Worm (Caenorhabditis elegans) whole organism, L4 larva: ENCODE measurements around the gene cyn-1.

ENCODE experiments used
- F26F4.8 ChIP-seq: fragments of 200-800 bp; sonication (Bioruptor generic); conservative IDR thresholded peaks from 2 replicates; pipeline ENCODE4 v1.3.6; 2022; ENCODE audit warnings: missing genetic modification characterization, missing compliant biosample characterization
- F37D6.2 ChIP-seq: sonication (generic microtip); optimal IDR thresholded peaks from 2 replicates; lab custom pipeline; 2016; ENCODE audit warnings: mild to moderate bottlenecking, missing genetic modification characterization, missing compliant biosample characterization
- Y75B8A.6 ChIP-seq: fragments of 200-800 bp; sonication (Bioruptor generic); IDR thresholded peaks from 2 replicates; pipeline ENCODE4 v1.3.6; 2022; ENCODE audit warnings: missing genetic modification reagents, missing genetic modification characterization, missing compliant biosample characterization
- ZK337.2 ChIP-seq: fragments of 200-800 bp; sonication (Bioruptor generic); IDR thresholded peaks from 2 replicates; pipeline ENCODE4 v1.3.6; 2022; ENCODE audit warnings: missing genetic modification reagents, missing genetic modification characterization, missing compliant biosample characterization
- aha-1 ChIP-seq: fragments of 150-350 bp; peaks from one replicate; lab custom pipeline; 2014; ENCODE audit warnings: missing biosample characterization, missing genetic modification characterization
- aly-2 ChIP-seq: sonication (generic microtip); optimal IDR thresholded peaks from 2 replicates; lab custom pipeline; 2018; ENCODE audit warnings: missing biosample characterization, missing genetic modification characterization
- ama-1 ChIP-seq: fragments of 150-350 bp; optimal IDR thresholded peaks from 2 replicates; lab custom pipeline; 2014; ENCODE audit warnings: inconsistent platforms, mixed read lengths
- arid-1 ChIP-seq: fragments of 200-800 bp; sonication (Bioruptor generic); conservative IDR thresholded peaks from 2 replicates; pipeline ENCODE4 v1.3.6; 2022; ENCODE audit warnings: missing genetic modification reagents, missing genetic modification characterization, missing compliant biosample characterization
- ceh-32 ChIP-seq: sonication (generic microtip); optimal IDR thresholded peaks from 2 replicates; lab custom pipeline; 2016; ENCODE audit warnings: mild to moderate bottlenecking, missing genetic modification characterization, missing compliant biosample characterization; ENCODE audit not compliant: poor library complexity
- ces-1 ChIP-seq: fragments of 150-350 bp; sonication (generic microtip); optimal IDR thresholded peaks from 4 replicates; lab custom pipeline; 2014; ENCODE audit warnings: missing biosample characterization, missing genetic modification reagents, missing genetic modification characterization
- daf-16 ChIP-seq, 3 experiments: sonication (generic microtip); optimal IDR thresholded peaks; 2 replicates each; lab custom pipeline; 2016 to 2017; ENCODE audit warnings: missing genetic modification characterization in 3 of 3, missing genetic modification reagents in 3 of 3, mild to moderate bottlenecking in 2 of 3, missing compliant biosample characterization in 2 of 3, missing biosample characterization in 1 of 3, moderate library complexity in 1 of 3
- daf-19 ChIP-seq: fragments of 200-800 bp; sonication (Bioruptor generic); conservative IDR thresholded peaks from 2 replicates; pipeline ENCODE4 v1.3.6; 2022; ENCODE audit warnings: missing genetic modification characterization, missing compliant biosample characterization
- daf-8 ChIP-seq: fragments of 200-800 bp; sonication (Bioruptor generic); IDR thresholded peaks from 2 replicates; pipeline ENCODE4 v1.3.6; 2022; ENCODE audit warnings: missing genetic modification characterization, missing compliant biosample characterization
- dpl-1 ChIP-seq: fragments of 150-350 bp; optimal IDR thresholded peaks from 2 replicates; lab custom pipeline; 2014; ENCODE audit warnings: missing biosample characterization, missing genetic modification reagents, missing genetic modification characterization
- egl-43 ChIP-seq: fragments of 200-800 bp; sonication (Bioruptor generic); IDR thresholded peaks from 2 replicates; pipeline ENCODE4 v1.3.6; 2022; ENCODE audit warnings: missing genetic modification reagents, missing genetic modification characterization, missing compliant biosample characterization
- hlh-11 ChIP-seq: fragments of 200-800 bp; sonication (Bioruptor generic); optimal IDR thresholded peaks from 2 replicates; lab custom pipeline; 2018; ENCODE audit warnings: mild to moderate bottlenecking, missing genetic modification characterization, missing compliant biosample characterization
- hlh-30 ChIP-seq: sonication (generic microtip); optimal IDR thresholded peaks from 2 replicates; lab custom pipeline; 2017; ENCODE audit warnings: antibody characterized with exemption, mild to moderate bottlenecking, missing genetic modification characterization, missing compliant biosample characterization; ENCODE audit not compliant: insufficient read depth
- jun-1 ChIP-seq: fragments of 150-350 bp; optimal IDR thresholded peaks from 2 replicates; lab custom pipeline; 2014; ENCODE audit warnings: missing biosample characterization, missing genetic modification reagents, missing genetic modification characterization
- lim-7 ChIP-seq: fragments of 200-800 bp; sonication (Bioruptor generic); IDR thresholded peaks from 2 replicates; pipeline ENCODE4 v1.3.6; 2022; ENCODE audit warnings: missing genetic modification characterization, missing compliant biosample characterization
- lin-13 ChIP-seq: fragments of 150-350 bp; optimal IDR thresholded peaks from 2 replicates; lab custom pipeline; 2014; ENCODE audit warnings: missing biosample characterization, missing genetic modification reagents, missing genetic modification characterization
- lin-15B ChIP-seq: fragments of 150-350 bp; sonication (generic microtip); optimal IDR thresholded peaks from 3 replicates; lab custom pipeline; 2014; ENCODE audit warnings: missing biosample characterization, missing genetic modification characterization
- lin-38 ChIP-seq: fragments of 200-800 bp; sonication (Bioruptor generic); IDR thresholded peaks from 2 replicates; pipeline ENCODE4 v1.3.6; 2022; ENCODE audit warnings: missing genetic modification reagents, missing genetic modification characterization, missing compliant biosample characterization
- mdl-1 ChIP-seq, 2 experiments: fragments of 150-350 bp in 1 of 2; sonication (generic microtip) in 1 of 2; optimal IDR thresholded peaks; 2 replicates each; lab custom pipeline; 2014 to 2017; ENCODE audit warnings: missing biosample characterization in 2 of 2, missing genetic modification characterization in 2 of 2
- mes-2 ChIP-seq: sonication (generic microtip); optimal IDR thresholded peaks from 2 replicates; lab custom pipeline; 2016; ENCODE audit warnings: missing genotype, mild to moderate bottlenecking, missing genetic modification characterization, missing compliant biosample characterization; ENCODE audit not compliant: poor library complexity, severe bottlenecking
- nhr-102 ChIP-seq: sonication (generic microtip); optimal IDR thresholded peaks from 2 replicates; lab custom pipeline; 2016; ENCODE audit warnings: mild to moderate bottlenecking, missing genetic modification characterization, moderate library complexity, missing compliant biosample characterization
- nhr-11 ChIP-seq: fragments of 150-350 bp; optimal IDR thresholded peaks from 2 replicates; lab custom pipeline; 2014; ENCODE audit warnings: missing biosample characterization, missing genetic modification characterization
- nhr-111 ChIP-seq: fragments of 200-800 bp; sonication (Bioruptor generic); optimal IDR thresholded peaks from 2 replicates; lab custom pipeline; 2018; ENCODE audit warnings: mild to moderate bottlenecking, missing genetic modification characterization, missing compliant biosample characterization
- nhr-237 ChIP-seq: sonication (generic microtip); optimal IDR thresholded peaks from 2 replicates; lab custom pipeline; 2017; ENCODE audit warnings: missing biosample characterization, missing genetic modification characterization
- nhr-28 ChIP-seq: fragments of 150-350 bp; optimal IDR thresholded peaks from 2 replicates; lab custom pipeline; 2014; ENCODE audit warnings: missing biosample characterization, missing genetic modification characterization
- nhr-41 ChIP-seq: fragments of 200-800 bp; sonication (Bioruptor generic); IDR thresholded peaks from 2 replicates; pipeline ENCODE4 v1.3.6; 2022; ENCODE audit warnings: missing genetic modification reagents, missing genetic modification characterization, missing compliant biosample characterization
- nhr-42 ChIP-seq: fragments of 200-800 bp; sonication (Bioruptor generic); IDR thresholded peaks from 2 replicates; pipeline ENCODE4 v1.3.6; 2022; ENCODE audit warnings: missing genetic modification characterization, missing compliant biosample characterization
- nhr-48 ChIP-seq: sonication (generic microtip); optimal IDR thresholded peaks from 2 replicates; lab custom pipeline; 2016; ENCODE audit warnings: mild to moderate bottlenecking, missing genetic modification characterization, missing compliant biosample characterization
- php-3 ChIP-seq: fragments of 200-800 bp; sonication (Bioruptor generic); IDR thresholded peaks from 2 replicates; pipeline ENCODE4 v1.3.6; 2022; ENCODE audit warnings: missing genetic modification reagents, missing genetic modification characterization, missing compliant biosample characterization
- pqm-1 ChIP-seq: sonication (generic microtip); optimal IDR thresholded peaks from 2 replicates; lab custom pipeline; 2017; ENCODE audit warnings: missing biosample characterization, missing genetic modification characterization
- snpc-1.2 ChIP-seq: fragments of 200-800 bp; sonication (Bioruptor generic); IDR thresholded peaks from 2 replicates; pipeline ENCODE4 v1.3.6; 2022; ENCODE audit warnings: missing genetic modification reagents, missing genetic modification characterization, missing compliant biosample characterization
- snpc-4 ChIP-seq: fragments of 150-350 bp; optimal IDR thresholded peaks from 2 replicates; lab custom pipeline; 2014; ENCODE audit warnings: missing biosample characterization, missing genetic modification characterization
- tra-1 ChIP-seq: fragments of 200-800 bp; sonication (Bioruptor generic); IDR thresholded peaks from 2 replicates; pipeline ENCODE4 v1.3.6; 2022; ENCODE audit warnings: missing genetic modification reagents, missing genetic modification characterization, missing compliant biosample characterization
- unc-62 ChIP-seq, 3 experiments: fragments of 150-350 bp in 1 of 3; sonication (generic microtip); optimal IDR thresholded peaks in 2 of 3; peaks in 1 of 3; 1 replicate in 1 of 3; 2 replicates in 2 of 3; lab custom pipeline; 2014 to 2017; ENCODE audit warnings: missing biosample characterization in 3 of 3, missing genetic modification characterization in 3 of 3, missing genetic modification reagents in 3 of 3, missing genotype in 1 of 3
- zag-1 ChIP-seq: fragments of 150-350 bp; optimal IDR thresholded peaks from 2 replicates; lab custom pipeline; 2014; ENCODE audit warnings: missing biosample characterization, missing genetic modification characterization
- zfp-3 ChIP-seq: fragments of 200-800 bp; sonication (Bioruptor generic); conservative IDR thresholded peaks from 2 replicates; pipeline ENCODE4 v1.3.6; 2022; ENCODE audit warnings: missing genetic modification reagents, missing genetic modification characterization, missing compliant biosample characterization
- ztf-7 ChIP-seq: fragments of 150-350 bp; optimal IDR thresholded peaks from 2 replicates; lab custom pipeline; 2014; ENCODE audit warnings: missing biosample characterization, missing genetic modification characterization

cyn-1 gene

DNA sequence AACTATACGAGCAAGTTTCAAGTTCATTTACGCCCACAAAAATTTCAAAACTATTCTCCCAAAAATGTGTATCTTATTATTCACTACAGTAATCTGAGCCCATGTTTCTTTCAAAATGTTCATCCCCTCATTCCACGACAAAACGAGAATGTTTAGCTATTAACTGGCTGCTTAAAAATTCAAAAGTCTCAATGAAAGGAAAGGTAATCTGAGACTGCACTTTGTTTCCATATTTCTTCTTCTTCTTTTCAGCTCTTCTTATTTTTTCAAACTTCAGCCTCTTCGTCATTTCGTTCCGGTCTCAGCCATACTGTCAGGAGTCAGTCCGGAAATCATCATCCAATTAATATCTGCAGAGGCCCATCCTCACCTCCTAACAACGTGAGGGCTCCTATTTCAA lies 16.9 kb downstream of the cyn-1 start, which contains the start of gene unc-39:
Gene unc-39, plus strand, starts transcription at position 301 of the 400 bp plus-strand sequence.
- TF ChIP-seq hlh-11 (tag; lab: Kevin White, UChicago) (no peak), nhr-237 (tag; lab: Kevin White, UChicago) (no peak), snpc-1.2 (no peak), F26F4.8 (no peak), ztf-7 (tag; lab: Kevin White, UChicago) (no peak), lin-38 (GFP tag; lab: Robert Waterston, UW) (no peak), F37D6.2 (tag; lab: Kevin White, UChicago) (no peak), daf-19 (GFP tag; lab: Robert Waterston, UW) (no peak), nhr-28 (tag; lab: Kevin White, UChicago) (no peak), ces-1 (GFP tag; lab: Kevin White, UChicago) (no peak), daf-16 (GFP tag; optimal IDR thresholded peaks at IDR 0.05; lab: Kevin White, UChicago) (no peak), daf-16 (tag; optimal IDR thresholded peaks at IDR 0.05; lab: Kevin White, UChicago) (no peak), aly-2 (tag; lab: Kevin White, UChicago) (no peak), lim-7 (GFP tag; lab: Robert Waterston, UW) (no peak)
- TF ChIP-seq, all 104 proteins: peak for 0

DNA sequence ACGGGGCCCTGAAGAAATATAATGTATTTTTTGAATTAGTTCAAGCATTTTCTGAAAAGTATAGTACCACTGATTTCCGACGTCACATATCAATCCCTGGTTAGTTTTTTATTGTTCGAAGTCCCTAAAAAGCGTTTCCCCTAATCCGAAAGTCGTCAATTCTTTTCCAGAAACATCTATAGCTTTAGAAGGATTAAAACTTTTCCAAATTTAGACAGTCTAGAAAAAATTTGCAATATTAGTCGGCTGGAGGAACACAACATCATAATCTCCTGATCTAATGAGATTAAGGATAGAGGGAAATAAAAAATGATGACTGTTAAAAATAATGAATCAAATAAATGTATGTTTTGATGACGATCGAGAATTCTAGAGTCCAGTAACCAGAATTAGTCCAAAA lies 22.2 kb downstream of the cyn-1 start:
- TF ChIP-seq unc-62 (GFP tag; optimal IDR thresholded peaks at IDR 0.05 in 1 of 2; lab: Kevin White, UChicago) (peak in 1 of 2 experiments; percentile 77), unc-62 (tag; optimal IDR thresholded peaks at IDR 0.05; lab: Kevin White, UChicago) (no peak), php-3 (GFP tag; lab: Robert Waterston, UW) (no peak), ztf-7 (tag; lab: Kevin White, UChicago) (no peak), lin-38 (GFP tag; lab: Robert Waterston, UW) (no peak), nhr-102 (no peak), zfp-3 (GFP tag; lab: Robert Waterston, UW) (no peak), daf-8 (GFP tag; lab: Robert Waterston, UW) (no peak), zag-1 (no peak)
- TF ChIP-seq, all 104 proteins: peak for 1

DNA sequence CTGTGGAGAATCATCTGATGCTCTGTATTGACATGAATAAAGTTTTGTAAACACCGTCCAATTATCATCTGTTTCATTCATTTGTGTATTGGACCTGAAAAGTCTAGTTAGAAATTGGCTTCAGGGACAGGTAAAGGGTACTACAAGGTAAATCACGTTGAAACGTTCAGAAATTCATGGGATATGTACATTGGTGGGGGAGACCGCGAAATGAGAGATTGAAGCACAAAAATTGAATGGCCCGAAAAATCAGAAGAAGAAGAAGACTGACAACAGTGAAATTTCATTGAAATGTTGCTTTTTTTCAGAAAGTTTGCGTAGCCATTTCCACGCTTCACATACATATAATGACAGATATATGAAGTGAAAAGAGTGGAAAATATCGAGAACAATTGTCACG lies 23.1 kb downstream of the cyn-1 start, which contains the start of gene npr-43:
Gene npr-43, minus strand, starts transcription at position 101 of the 400 bp plus-strand sequence.
- TF ChIP-seq ztf-7 (tag; lab: Kevin White, UChicago) (no peak), aha-1 (tag; lab: Kevin White, UChicago) (peak; percentile 68), mes-2 (no peak)

DNA sequence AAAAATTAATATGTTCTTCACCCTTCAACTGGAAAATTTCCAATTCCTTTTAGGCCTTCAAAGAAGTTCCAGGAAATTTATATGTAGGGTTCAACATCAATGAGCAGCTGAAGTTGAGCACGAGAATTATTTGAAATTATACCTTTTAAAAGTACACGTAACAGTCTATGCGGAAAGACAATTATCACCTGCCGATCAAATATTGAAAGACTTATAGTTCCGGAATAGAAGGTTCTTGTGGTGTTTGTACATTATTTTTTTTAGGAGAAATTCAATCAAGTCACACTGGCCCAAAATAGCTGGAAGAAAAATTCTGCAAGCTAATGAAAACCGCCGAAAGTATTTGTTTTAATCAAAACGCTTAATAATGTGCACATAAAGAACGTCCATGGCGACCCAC lies 24.4 kb downstream of the cyn-1 start:
- TF ChIP-seq nhr-11 (tag; lab: Kevin White, UChicago) (no peak), aha-1 (tag; lab: Kevin White, UChicago) (peak; percentile 37), snpc-4 (tag; lab: Kevin White, UChicago) (no peak), lin-15B (tag; lab: Kevin White, UChicago) (no peak), unc-62 (GFP tag; optimal IDR thresholded peaks at IDR 0.05 in 1 of 2; lab: Kevin White, UChicago) (peak in 1 of 2 experiments; percentile 96), unc-62 (tag; optimal IDR thresholded peaks at IDR 0.05; lab: Kevin White, UChicago) (no peak)

DNA sequence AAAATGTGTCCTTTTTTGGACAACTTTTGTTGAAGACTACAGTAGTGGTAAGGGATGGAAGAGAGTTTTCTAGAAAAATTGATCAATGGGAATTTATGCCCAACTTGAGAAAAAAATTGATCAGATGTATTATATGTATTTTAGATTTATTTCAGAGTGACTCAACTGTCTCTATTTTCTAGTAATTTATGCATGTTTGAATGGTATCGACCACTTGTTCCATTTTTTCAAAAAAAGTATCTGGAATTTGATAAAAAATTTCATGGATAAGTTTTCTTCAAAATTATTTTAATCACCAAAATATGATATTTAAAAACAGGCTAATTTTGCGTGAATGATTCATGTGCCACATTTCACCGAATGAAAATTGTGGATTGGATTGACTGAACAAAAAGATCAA lies 36.0 kb downstream of the cyn-1 start, which contains the start of gene C15H11.10:
Gene C15H11.10, plus strand, starts transcription at position 301 of the 400 bp plus-strand sequence.
- TF ChIP-seq nhr-11 (tag; lab: Kevin White, UChicago): no peak
- no peak for TF ChIP-seq dpl-1
- TF ChIP-seq hlh-30 (tag; lab: Kevin White, UChicago): no peak
- no peak for TF ChIP-seq nhr-41 (GFP tag; lab: Robert Waterston, UW)
- no peak for TF ChIP-seq nhr-111 (GFP tag; lab: Kevin White, UChicago)
- no peak for TF ChIP-seq tra-1 (GFP tag; lab: Robert Waterston, UW)
- no peak for TF ChIP-seq nhr-42
- no peak for TF ChIP-seq jun-1 (tag; lab: Kevin White, UChicago)
- no peak for TF ChIP-seq ama-1
- no peak for TF ChIP-seq aha-1 (tag; lab: Kevin White, UChicago)
- no peak for TF ChIP-seq Y75B8A.6 (GFP tag; lab: Robert Waterston, UW)
- no peak for TF ChIP-seq ZK337.2 (GFP tag; lab: Robert Waterston, UW)
- TF ChIP-seq pqm-1 (tag; lab: Kevin White, UChicago): no peak
- no peak for TF ChIP-seq mdl-1 (tag; optimal IDR thresholded peaks at IDR 0.05; lab: Kevin White, UChicago)
- no peak for TF ChIP-seq zag-1
- TF ChIP-seq arid-1: no peak
- no peak for TF ChIP-seq lin-13
- no peak for TF ChIP-seq ceh-32 (tag; lab: Kevin White, UChicago)
- no peak for TF ChIP-seq nhr-48 (tag; lab: Kevin White, UChicago)
- no peak for TF ChIP-seq egl-43 (GFP tag; lab: Robert Waterston, UW)
